Worm (Caenorhabditis elegans) whole organism, late embryonic: ENCODE measurements around the gene sart-3.

Source experiments
- C08G9.2 ChIP-seq: sonication (generic microtip); optimal IDR thresholded peaks from 2 replicates; lab custom pipeline; 2016; ENCODE audit warnings: mild to moderate bottlenecking, missing genetic modification characterization, moderate library complexity, missing compliant biosample characterization
- K02D7.2 ChIP-seq: sonication (generic microtip); optimal IDR thresholded peaks from 2 replicates; lab custom pipeline; 2017; ENCODE audit warnings: mild to moderate bottlenecking, missing genetic modification characterization, missing compliant biosample characterization
- T23F11.4 ChIP-seq: fragments of 200-800 bp; sonication (Bioruptor generic); optimal IDR thresholded peaks from 2 replicates; lab custom pipeline; 2018; ENCODE audit warnings: mild to moderate bottlenecking, missing genetic modification characterization, missing compliant biosample characterization
- Y22D7AL.16 ChIP-seq: sonication (generic microtip); optimal IDR thresholded peaks from 2 replicates; lab custom pipeline; 2016; ENCODE audit warnings: missing genetic modification characterization, missing compliant biosample characterization
- ahr-1 ChIP-seq: sonication (generic microtip); optimal IDR thresholded peaks from 2 replicates; lab custom pipeline; 2016; ENCODE audit warnings: missing genetic modification characterization, missing compliant biosample characterization
- ama-1 ChIP-seq: fragments of 150-350 bp; optimal IDR thresholded peaks from 2 replicates; lab custom pipeline; 2014
- ceh-14 ChIP-seq: sonication (generic microtip); optimal IDR thresholded peaks from 2 replicates; lab custom pipeline; 2016; ENCODE audit warnings: missing genotype, missing genetic modification characterization, missing compliant biosample characterization
- ceh-18 ChIP-seq: sonication (generic microtip); optimal IDR thresholded peaks from 2 replicates; lab custom pipeline; 2016; ENCODE audit warnings: missing genetic modification characterization, missing compliant biosample characterization
- ceh-22 ChIP-seq: sonication (generic microtip); optimal IDR thresholded peaks from 2 replicates; lab custom pipeline; 2017; ENCODE audit warnings: missing biosample characterization, missing genetic modification characterization
- ceh-24 ChIP-seq: sonication (generic microtip); optimal IDR thresholded peaks from 2 replicates; lab custom pipeline; 2016; ENCODE audit warnings: mild to moderate bottlenecking, missing genetic modification characterization, missing compliant biosample characterization
- ceh-30 ChIP-seq: fragments of 150-350 bp; optimal IDR thresholded peaks from 2 replicates; lab custom pipeline; 2014; ENCODE audit warnings: missing biosample characterization, missing genetic modification characterization
- ceh-34 ChIP-seq: sonication (generic microtip); optimal IDR thresholded peaks from 2 replicates; lab custom pipeline; 2016; ENCODE audit warnings: mild to moderate bottlenecking, missing genetic modification characterization, missing compliant biosample characterization
- ceh-48 ChIP-seq: sonication (generic microtip); optimal IDR thresholded peaks from 2 replicates; lab custom pipeline; 2016; ENCODE audit warnings: missing genetic modification characterization, inconsistent platforms, missing compliant biosample characterization
- ceh-6 ChIP-seq: fragments of 200-800 bp; sonication (Bioruptor generic); optimal IDR thresholded peaks from 2 replicates; lab custom pipeline; 2018; ENCODE audit warnings: mild to moderate bottlenecking, missing genetic modification characterization, missing compliant biosample characterization
- che-1 ChIP-seq: sonication (generic microtip); optimal IDR thresholded peaks from 2 replicates; lab custom pipeline; 2016; ENCODE audit warnings: mild to moderate bottlenecking, missing genetic modification characterization, missing compliant biosample characterization
- elt-4 ChIP-seq: sonication (generic microtip); optimal IDR thresholded peaks from 2 replicates; lab custom pipeline; 2016; ENCODE audit warnings: missing genetic modification characterization, missing compliant biosample characterization
- ets-4 ChIP-seq: sonication (generic microtip); optimal IDR thresholded peaks from 2 replicates; lab custom pipeline; 2016; ENCODE audit warnings: missing genetic modification characterization, missing compliant biosample characterization
- fax-1 ChIP-seq: sonication (generic microtip); optimal IDR thresholded peaks from 2 replicates; lab custom pipeline; 2016; ENCODE audit warnings: missing genotype, missing genetic modification characterization, missing compliant biosample characterization
- fkh-6 ChIP-seq: sonication (generic microtip); optimal IDR thresholded peaks from 2 replicates; lab custom pipeline; 2016; ENCODE audit warnings: missing genetic modification characterization, missing compliant biosample characterization
- gmeb-2 ChIP-seq: sonication (generic microtip); optimal IDR thresholded peaks from 2 replicates; lab custom pipeline; 2016; ENCODE audit warnings: missing genetic modification characterization, inconsistent platforms, missing compliant biosample characterization
- hlh-13 ChIP-seq: fragments of 200-800 bp; sonication (Bioruptor generic); optimal IDR thresholded peaks from 2 replicates; lab custom pipeline; 2018; ENCODE audit warnings: mild to moderate bottlenecking, missing genetic modification characterization, missing compliant biosample characterization
- hlh-15 ChIP-seq: sonication (generic microtip); optimal IDR thresholded peaks from 2 replicates; lab custom pipeline; 2016; ENCODE audit warnings: missing genetic modification characterization, missing compliant biosample characterization
- hlh-6 ChIP-seq: sonication (generic microtip); optimal IDR thresholded peaks from 2 replicates; lab custom pipeline; 2016; ENCODE audit warnings: missing genotype, missing genetic modification characterization, missing compliant biosample characterization
- hlh-8 ChIP-seq: sonication (generic microtip); optimal IDR thresholded peaks from 2 replicates; lab custom pipeline; 2016; ENCODE audit warnings: missing genotype, missing genetic modification characterization, missing compliant biosample characterization
- lim-6 ChIP-seq: sonication (generic microtip); optimal IDR thresholded peaks from 2 replicates; lab custom pipeline; 2016; ENCODE audit warnings: missing genetic modification characterization, missing compliant biosample characterization
- madf-2 ChIP-seq: sonication (generic microtip); optimal IDR thresholded peaks from 2 replicates; lab custom pipeline; 2017; ENCODE audit warnings: missing genetic modification characterization, missing compliant biosample characterization
- nfya-1 ChIP-seq: sonication (generic microtip); optimal IDR thresholded peaks from 2 replicates; lab custom pipeline; 2017; ENCODE audit warnings: missing genetic modification characterization, mild to moderate bottlenecking, missing compliant biosample characterization, antibody characterized with exemption, moderate library complexity
- nhr-11 ChIP-seq: fragments of 150-350 bp; optimal IDR thresholded peaks from 2 replicates; lab custom pipeline; 2014; ENCODE audit warnings: missing biosample characterization, missing genetic modification characterization
- nhr-232 ChIP-seq: sonication (generic microtip); optimal IDR thresholded peaks from 2 replicates; lab custom pipeline; 2016; ENCODE audit warnings: missing genetic modification characterization, missing compliant biosample characterization
- odd-2 ChIP-seq: sonication (generic microtip); optimal IDR thresholded peaks from 2 replicates; lab custom pipeline; 2017; ENCODE audit warnings: antibody characterized with exemption, mild to moderate bottlenecking, missing genetic modification characterization, missing compliant biosample characterization
- pag-3 ChIP-seq: sonication (generic microtip); optimal IDR thresholded peaks from 2 replicates; lab custom pipeline; 2016; ENCODE audit warnings: missing compliant biosample characterization, missing genetic modification characterization, borderline replicate concordance
- pat-9 ChIP-seq: fragments of 200-800 bp; sonication (Bioruptor generic); optimal IDR thresholded peaks from 2 replicates; lab custom pipeline; 2018; ENCODE audit warnings: mild to moderate bottlenecking, missing genetic modification characterization, moderate library complexity, missing compliant biosample characterization
- pax-1 ChIP-seq: fragments of 150-350 bp; optimal IDR thresholded peaks from 2 replicates; lab custom pipeline; 2014; ENCODE audit warnings: missing biosample characterization, missing genetic modification characterization
- pha-4 ChIP-seq: fragments of 150-350 bp; optimal IDR thresholded peaks from 2 replicates; lab custom pipeline; 2018; ENCODE audit warnings: missing biosample characterization, missing genetic modification reagents, missing genetic modification characterization
- ref-2 ChIP-seq: sonication (generic microtip); optimal IDR thresholded peaks from 2 replicates; lab custom pipeline; 2016; ENCODE audit warnings: missing genetic modification characterization, missing compliant biosample characterization
- rnt-1 ChIP-seq: sonication (generic microtip); optimal IDR thresholded peaks from 2 replicates; lab custom pipeline; 2016; ENCODE audit warnings: missing genetic modification characterization, missing compliant biosample characterization
- sox-2 ChIP-seq: fragments of 200-800 bp; sonication (Bioruptor generic); IDR thresholded peaks from 2 replicates; pipeline ENCODE4 v1.3.6; 2022; ENCODE audit warnings: missing genetic modification reagents, missing genetic modification characterization, missing compliant biosample characterization
- sox-4 ChIP-seq: sonication (generic microtip); optimal IDR thresholded peaks from 2 replicates; lab custom pipeline; 2017; ENCODE audit warnings: mild to moderate bottlenecking, missing genetic modification characterization, inconsistent platforms, missing compliant biosample characterization
- syd-9 ChIP-seq: sonication (generic microtip); optimal IDR thresholded peaks from 2 replicates; lab custom pipeline; 2016; ENCODE audit warnings: mild to moderate bottlenecking, missing genetic modification characterization, moderate library complexity, missing compliant biosample characterization
- ttx-3 ChIP-seq: sonication (generic microtip); optimal IDR thresholded peaks from 2 replicates; lab custom pipeline; 2016; ENCODE audit warnings: missing genetic modification reagents, missing genetic modification characterization, missing compliant biosample characterization
- unc-3 ChIP-seq, 2 experiments: fragments of 200-800 bp in 1 of 2; sonication (Bioruptor generic) in 1 of 2; sonication (generic microtip) in 1 of 2; conservative IDR thresholded peaks in 1 of 2; optimal IDR thresholded peaks in 1 of 2; 2 replicates each; pipeline versions ENCODE4 v1.3.6 to Lab custom; 2016 to 2022; ENCODE audit warnings: missing compliant biosample characterization in 2 of 2, missing genetic modification characterization in 2 of 2, missing genetic modification reagents in 1 of 2
- unc-55 ChIP-seq: sonication (generic microtip); optimal IDR thresholded peaks from 2 replicates; lab custom pipeline; 2017; ENCODE audit warnings: missing biosample characterization, missing genetic modification reagents, missing genetic modification characterization
- unc-86 ChIP-seq: sonication (generic microtip); optimal IDR thresholded peaks from 2 replicates; lab custom pipeline; 2016; ENCODE audit warnings: missing genetic modification characterization, missing compliant biosample characterization
- zip-5 ChIP-seq: sonication (generic microtip); optimal IDR thresholded peaks from 2 replicates; lab custom pipeline; 2016; ENCODE audit warnings: missing genetic modification characterization, missing compliant biosample characterization

Gene sart-3

ce11 chrIV:11332751-11333150, at the start of gene sart-3:
sart-3 (minus strand) TSS chrIV:11332969.
- TF ChIP-seq ceh-18 (tag; lab: Kevin White, UChicago) (no peak), C08G9.2 (tag; lab: Kevin White, UChicago) (no peak), sox-2 (no peak), ceh-24 (tag; lab: Kevin White, UChicago) (no peak), ceh-14 (tag; lab: Kevin White, UChicago) (no peak), syd-9 (tag; lab: Kevin White, UChicago) (no peak), elt-4 (no peak), pag-3 (tag; lab: Kevin White, UChicago) (no peak), K02D7.2 (no peak), ceh-48 (tag; lab: Kevin White, UChicago) (no peak), ama-1 (no peak), fkh-6 (tag; lab: Kevin White, UChicago) (no peak), sox-4 (tag; lab: Kevin White, UChicago) (no peak), unc-86 (tag; lab: Kevin White, UChicago) (no peak), ceh-30 (tag; lab: Kevin White, UChicago) (no peak), che-1 (tag; lab: Kevin White, UChicago) (no peak), T23F11.4 (GFP tag; lab: Kevin White, UChicago) (no peak), hlh-15 (tag; lab: Kevin White, UChicago) (no peak), hlh-13 (GFP tag; lab: Kevin White, UChicago) (no peak), nhr-232 (tag; lab: Kevin White, UChicago) (no peak)
- TF ChIP-seq, all 69 proteins: peak for 0

ce11 chrIV:11379254-11379653, 46.5 kb upstream of the sart-3 start, which contains the start of gene fbxb-76:
fbxb-76 (minus strand) TSS chrIV:11379354.
- TF ChIP-seq T23F11.4 (GFP tag; lab: Kevin White, UChicago) (no peak), sox-4 (tag; lab: Kevin White, UChicago) (no peak), pax-1 (no peak)

- no peak for TF ChIP-seq pat-9
- TF ChIP-seq madf-2 (tag; lab: Kevin White, UChicago), result no peak
- TF ChIP-seq ceh-6 (GFP tag; lab: Kevin White, UChicago), result no peak
Observed at ce11 chrIV:11377439-11377838, 44.7 kb upstream of the sart-3 start.

- TF ChIP-seq ets-4 (tag; lab: Kevin White, UChicago) (no peak), Y22D7AL.16 (tag; lab: Kevin White, UChicago) (no peak), ceh-34 (tag; lab: Kevin White, UChicago) (no peak), odd-2 (tag; lab: Kevin White, UChicago) (no peak), ceh-22 (no peak), hlh-6 (no peak)
- TF ChIP-seq, all 69 proteins: peak for 0
Observed at ce11 chrIV:11375713-11376112, 42.9 kb upstream of the sart-3 start.

- TF ChIP-seq ttx-3 (no peak), hlh-13 (GFP tag; lab: Kevin White, UChicago) (no peak), hlh-8 (tag; lab: Kevin White, UChicago) (no peak), K02D7.2 (no peak), lim-6 (tag; lab: Kevin White, UChicago) (no peak), ahr-1 (tag; lab: Kevin White, UChicago) (no peak), ref-2 (tag; lab: Kevin White, UChicago) (no peak), pat-9 (no peak), zip-5 (no peak), gmeb-2 (no peak), hlh-6 (no peak), ets-4 (tag; lab: Kevin White, UChicago) (no peak), nhr-11 (tag; lab: Kevin White, UChicago) (no peak), fax-1 (tag; lab: Kevin White, UChicago) (no peak), unc-55 (GFP tag; lab: Kevin White, UChicago) (no peak), rnt-1 (tag; lab: Kevin White, UChicago) (no peak), pha-4 (tag; lab: Kevin White, UChicago) (no peak), unc-3 (GFP tag; conservative IDR thresholded peaks at IDR 0.05; lab: Robert Waterston, UW) (no peak), unc-3 (tag; optimal IDR thresholded peaks at IDR 0.05; lab: Kevin White, UChicago) (no peak), nfya-1 (tag; lab: Kevin White, UChicago) (no peak), elt-4 (no peak)
Observed at ce11 chrIV:11372366-11372997, 39.7 kb upstream of the sart-3 start, which contains the start of gene cbd-1. cbd-1 (plus strand) TSS chrIV:11372991.
